Fruit fly (Drosophila melanogaster): ENCODE measurements around the gene LSm-4.

dm6 chr2L:10386208-10386805, 18.7 kb downstream of the LSm-4 start, which contains the start of the genes Cdk1 and mRpS7:
- TF ChIP-seq Neu2 (GFP tag; optimal IDR thresholded peaks at IDR 0.05; ENCODE audit: borderline replicate concordance) (no peak), HHEX (GFP tag; optimal IDR thresholded peaks at IDR 0.05) (peak; percentile 40), hbn (GFP tag; IDR thresholded peaks at IDR 0.05; ENCODE audit: partially characterized antibody) (no peak), sr (GFP tag; IDR thresholded peaks at IDR 0.05) (no peak), CG2120 (GFP tag; optimal IDR thresholded peaks at IDR 0.05) (peak; percentile 80), CG11398 (GFP tag; optimal IDR thresholded peaks at IDR 0.05) (no peak), E2f2 (GFP tag; IDR thresholded peaks at IDR 0.05) (peak; percentile 82), ara (GFP tag; IDR thresholded peaks at IDR 0.05) (no peak), Antp (GFP tag; optimal IDR thresholded peaks at IDR 0.05) (peak; percentile 43), zf30C (GFP tag; optimal IDR thresholded peaks at IDR 0.05) (no peak), Fer2 (tag; optimal IDR thresholded peaks at IDR 0.05) (peak; percentile 7), usp (GFP tag; optimal IDR thresholded peaks at IDR 0.05) (no peak), Six4 (GFP tag; optimal IDR thresholded peaks at IDR 0.05) (peak; percentile 48), Mad (GFP tag; optimal IDR thresholded peaks at IDR 0.05) (peak; percentile 40)

All from whole organism, embryonic.